Worm (Caenorhabditis elegans) whole organism, young adult: Measurements from ENCODE around the gene T21H3.1.

Experiments used
- B0035.1 ChIP-seq: sonication (generic microtip); optimal IDR thresholded peaks from 2 replicates; lab custom pipeline; 2016; ENCODE audit warnings: missing genetic modification characterization, mild to moderate bottlenecking, missing compliant biosample characterization, missing genotype, missing genetic modification reagents
- B0261.1 ChIP-seq: sonication (generic microtip); optimal IDR thresholded peaks from 2 replicates; lab custom pipeline; 2016; ENCODE audit warnings: mild to moderate bottlenecking, missing genetic modification characterization, moderate library complexity, missing compliant biosample characterization
- F22D6.2 ChIP-seq: sonication (generic microtip); optimal IDR thresholded peaks from 2 replicates; lab custom pipeline; 2016; ENCODE audit warnings: mild to moderate bottlenecking, missing genetic modification characterization, missing compliant biosample characterization
- F39B2.1 ChIP-seq: fragments of 200-800 bp; sonication (Bioruptor generic); IDR thresholded peaks from 2 replicates; pipeline ENCODE4 v1.3.6; 2022; ENCODE audit warnings: missing genetic modification reagents, missing genetic modification characterization, missing compliant biosample characterization
- F57C9.4 ChIP-seq: sonication (generic microtip); optimal IDR thresholded peaks from 2 replicates; lab custom pipeline; 2017; ENCODE audit warnings: mild to moderate bottlenecking, missing genetic modification characterization, missing compliant biosample characterization
- K11D2.4 ChIP-seq: fragments of 200-800 bp; sonication (Bioruptor generic); IDR thresholded peaks from 2 replicates; pipeline ENCODE4 v1.3.6; 2022; ENCODE audit warnings: missing genetic modification reagents, missing genetic modification characterization, missing compliant biosample characterization
- T07F8.4 ChIP-seq: sonication (generic microtip); optimal IDR thresholded peaks from 2 replicates; lab custom pipeline; 2016; ENCODE audit warnings: mild to moderate bottlenecking, missing genetic modification characterization, moderate library complexity, missing compliant biosample characterization
- Y53G8AR.9 ChIP-seq: fragments of 200-800 bp; sonication (Bioruptor generic); conservative IDR thresholded peaks from 2 replicates; pipeline ENCODE4 v1.3.6; 2022; ENCODE audit warnings: missing genetic modification reagents, missing genetic modification characterization, missing compliant biosample characterization
- Y56A3A.18 ChIP-seq: fragments of 200-800 bp; sonication (Bioruptor generic); IDR thresholded peaks from 2 replicates; pipeline ENCODE4 v1.3.6; 2022; ENCODE audit warnings: missing genetic modification reagents, missing genetic modification characterization, missing compliant biosample characterization
- Y67H2A.10 ChIP-seq: fragments of 200-800 bp; sonication (Bioruptor generic); conservative IDR thresholded peaks from 2 replicates; pipeline ENCODE4 v1.3.6; 2022; ENCODE audit warnings: missing genetic modification reagents, missing genetic modification characterization, missing compliant biosample characterization
- Y79H2A.3 ChIP-seq: fragments of 200-800 bp; sonication (Bioruptor generic); conservative IDR thresholded peaks from 2 replicates; pipeline ENCODE4 v1.3.6; 2022; ENCODE audit warnings: missing genetic modification reagents, missing genetic modification characterization, missing compliant biosample characterization
- ZK185.1 ChIP-seq: sonication (generic microtip); optimal IDR thresholded peaks from 2 replicates; lab custom pipeline; 2016; ENCODE audit warnings: mild to moderate bottlenecking, missing genetic modification characterization, missing compliant biosample characterization; ENCODE audit not compliant: poor library complexity, severe bottlenecking
- akir-1 ChIP-seq: fragments of 200-800 bp; sonication (Bioruptor generic); optimal IDR thresholded peaks from 2 replicates; lab custom pipeline; 2018; ENCODE audit warnings: mild to moderate bottlenecking, missing genetic modification characterization, moderate library complexity, missing compliant biosample characterization
- aptf-2 ChIP-seq: fragments of 200-800 bp; sonication (Bioruptor generic); conservative IDR thresholded peaks from 2 replicates; pipeline ENCODE4 v1.3.6; 2022; ENCODE audit warnings: missing genetic modification reagents, missing genetic modification characterization, missing compliant biosample characterization
- attf-3 ChIP-seq: fragments of 200-800 bp; sonication (Bioruptor generic); conservative IDR thresholded peaks from 2 replicates; pipeline ENCODE4 v1.3.6; 2022; ENCODE audit warnings: missing genetic modification reagents, missing genetic modification characterization, missing compliant biosample characterization
- attf-5 ChIP-seq: fragments of 200-800 bp; sonication (Bioruptor generic); optimal IDR thresholded peaks from 2 replicates; lab custom pipeline; 2018; ENCODE audit warnings: mild to moderate bottlenecking, missing genetic modification characterization, missing compliant biosample characterization
- bed-2 ChIP-seq: fragments of 200-800 bp; sonication (Bioruptor generic); IDR thresholded peaks from 2 replicates; pipeline ENCODE4 v1.3.6; 2022; ENCODE audit warnings: missing genetic modification reagents, missing genetic modification characterization, missing compliant biosample characterization
- ceh-100 ChIP-seq: fragments of 200-800 bp; sonication (Bioruptor generic); IDR thresholded peaks from 2 replicates; pipeline ENCODE4 v1.3.6; 2022; ENCODE audit warnings: missing genetic modification reagents, missing genetic modification characterization, missing compliant biosample characterization
- ceh-40 ChIP-seq: fragments of 200-800 bp; sonication (Bioruptor generic); IDR thresholded peaks from 2 replicates; pipeline ENCODE4 v1.3.6; 2022; ENCODE audit warnings: missing genetic modification characterization, missing compliant biosample characterization
- ceh-58 ChIP-seq: fragments of 200-800 bp; sonication (Bioruptor generic); IDR thresholded peaks from 2 replicates; pipeline ENCODE4 v1.3.6; 2022; ENCODE audit warnings: missing genetic modification characterization, missing compliant biosample characterization
- chd-7 ChIP-seq: sonication (generic microtip); optimal IDR thresholded peaks from 2 replicates; lab custom pipeline; 2016; ENCODE audit warnings: mild to moderate bottlenecking, missing genetic modification characterization, moderate library complexity, missing compliant biosample characterization
- efl-1 ChIP-seq: fragments of 150-350 bp; optimal IDR thresholded peaks from 2 replicates; lab custom pipeline; 2014; ENCODE audit warnings: missing biosample characterization, missing genetic modification reagents, missing genetic modification characterization
- egl-18 ChIP-seq: fragments of 200-800 bp; sonication (Bioruptor generic); IDR thresholded peaks from 2 replicates; pipeline ENCODE4 v1.3.6; 2022; ENCODE audit warnings: missing genetic modification reagents, missing genetic modification characterization, missing compliant biosample characterization
- ets-4 ChIP-seq: fragments of 200-800 bp; sonication (Bioruptor generic); optimal IDR thresholded peaks from 2 replicates; lab custom pipeline; 2018; ENCODE audit warnings: mild to moderate bottlenecking, missing genetic modification characterization, missing compliant biosample characterization
- hrde-1 ChIP-seq: sonication (generic microtip); optimal IDR thresholded peaks from 2 replicates; lab custom pipeline; 2016; ENCODE audit warnings: missing genetic modification characterization, mild to moderate bottlenecking, missing compliant biosample characterization, moderate library complexity, missing genotype, missing genetic modification reagents, borderline replicate concordance
- lag-1 ChIP-seq: fragments of 200-800 bp; sonication (Bioruptor generic); IDR thresholded peaks from 2 replicates; pipeline ENCODE4 v1.3.6; 2022; ENCODE audit warnings: missing genetic modification reagents, missing genetic modification characterization, missing compliant biosample characterization
- lin-35 ChIP-seq, 3 experiments: fragments of 150-350 bp in 2 of 3; sonication (generic microtip) in 1 of 3; optimal IDR thresholded peaks; 2 replicates each; lab custom pipeline; 2014 to 2018; ENCODE audit warnings: missing biosample characterization in 3 of 3, missing genetic modification characterization in 3 of 3, missing genetic modification reagents in 3 of 3
- lin-54 ChIP-seq: fragments of 200-800 bp; sonication (Bioruptor generic); optimal IDR thresholded peaks from 2 replicates; lab custom pipeline; 2018; ENCODE audit warnings: mild to moderate bottlenecking, missing genetic modification characterization, missing compliant biosample characterization
- lsl-1 ChIP-seq: fragments of 200-800 bp; sonication (Bioruptor generic); optimal IDR thresholded peaks from 2 replicates; lab custom pipeline; 2018; ENCODE audit warnings: mild to moderate bottlenecking, missing genetic modification characterization, moderate library complexity, missing compliant biosample characterization
- madf-3 ChIP-seq: fragments of 200-800 bp; sonication (Bioruptor generic); IDR thresholded peaks from 2 replicates; pipeline ENCODE4 v1.3.6; 2022; ENCODE audit warnings: missing genetic modification reagents, missing genetic modification characterization, missing compliant biosample characterization
- madf-8 ChIP-seq: fragments of 200-800 bp; sonication (Bioruptor generic); conservative IDR thresholded peaks from 2 replicates; pipeline ENCODE4 v1.3.6; 2022; ENCODE audit warnings: missing genetic modification reagents, missing genetic modification characterization, missing compliant biosample characterization
- mel-28 ChIP-seq: sonication (generic microtip); optimal IDR thresholded peaks from 2 replicates; lab custom pipeline; 2016; ENCODE audit warnings: borderline replicate concordance, mild to moderate bottlenecking, missing genetic modification characterization, missing compliant biosample characterization
- mes-4 ChIP-seq: sonication (generic microtip); optimal IDR thresholded peaks from 2 replicates; lab custom pipeline; 2016; ENCODE audit warnings: missing genotype, missing genetic modification characterization, missing compliant biosample characterization
- mxl-1 ChIP-seq: sonication (generic microtip); optimal IDR thresholded peaks from 2 replicates; lab custom pipeline; 2016; ENCODE audit warnings: missing genetic modification characterization, missing compliant biosample characterization
- nhr-179 ChIP-seq: sonication (generic microtip); optimal IDR thresholded peaks from 2 replicates; lab custom pipeline; 2016; ENCODE audit warnings: mild to moderate bottlenecking, missing genetic modification characterization, missing compliant biosample characterization
- nhr-90 ChIP-seq: sonication (generic microtip); optimal IDR thresholded peaks from 2 replicates; lab custom pipeline; 2016; ENCODE audit warnings: missing genotype, mild to moderate bottlenecking, missing genetic modification characterization, missing compliant biosample characterization
- sdz-38 ChIP-seq: sonication (generic microtip); optimal IDR thresholded peaks from 2 replicates; lab custom pipeline; 2016; ENCODE audit warnings: missing genotype, missing genetic modification characterization, missing compliant biosample characterization
- sea-2 ChIP-seq: fragments of 200-800 bp; sonication (Bioruptor generic); IDR thresholded peaks from 2 replicates; pipeline ENCODE4 v1.3.6; 2022; ENCODE audit warnings: missing genetic modification characterization, missing compliant biosample characterization
- snpc-1.1 ChIP-seq: sonication (generic microtip); optimal IDR thresholded peaks from 2 replicates; lab custom pipeline; 2017; ENCODE audit warnings: missing genetic modification characterization, mild to moderate bottlenecking, missing compliant biosample characterization, antibody characterized with exemption, moderate library complexity, missing genotype, missing genetic modification reagents; ENCODE audit not compliant: insufficient read depth
- snpc-3.4 ChIP-seq: sonication (generic microtip); optimal IDR thresholded peaks from 2 replicates; lab custom pipeline; 2017; ENCODE audit warnings: missing genetic modification characterization, mild to moderate bottlenecking, missing compliant biosample characterization, antibody characterized with exemption, moderate library complexity, missing genotype, missing genetic modification reagents
- somi-1 ChIP-seq: fragments of 200-800 bp; sonication (Bioruptor generic); optimal IDR thresholded peaks from 2 replicates; lab custom pipeline; 2018; ENCODE audit warnings: mild to moderate bottlenecking, missing genetic modification characterization, missing compliant biosample characterization
- sptf-2 ChIP-seq: fragments of 200-800 bp; sonication (Bioruptor generic); optimal IDR thresholded peaks from 2 replicates; lab custom pipeline; 2018; ENCODE audit warnings: mild to moderate bottlenecking, missing genetic modification characterization, missing compliant biosample characterization
- xnd-1 ChIP-seq: sonication (generic microtip); optimal IDR thresholded peaks from 2 replicates; lab custom pipeline; 2016; ENCODE audit warnings: missing genotype, missing genetic modification reagents, missing genetic modification characterization, missing compliant biosample characterization
- zfh-2 ChIP-seq: fragments of 200-800 bp; sonication (Bioruptor generic); conservative IDR thresholded peaks from 2 replicates; pipeline ENCODE4 v1.3.6; 2022; ENCODE audit warnings: missing genetic modification reagents, missing genetic modification characterization, missing compliant biosample characterization
- ztf-25 ChIP-seq: fragments of 200-800 bp; sonication (Bioruptor generic); IDR thresholded peaks from 2 replicates; pipeline ENCODE4 v1.3.6; 2022; ENCODE audit warnings: missing genetic modification reagents, missing genetic modification characterization, missing compliant biosample characterization

T21H3.1 gene

ce11 chrV:1152736-1153135 lies 23.8 kb upstream of the T21H3.1 start (continued):
- TF ChIP-seq K11D2.4 (no peak), snpc-3.4 (tag; lab: Kevin White, UChicago) (peak; percentile 71), Y79H2A.3 (GFP tag; lab: Robert Waterston, UW) (no peak), F39B2.1 (GFP tag; lab: Robert Waterston, UW) (no peak), ceh-58 (GFP tag; lab: Robert Waterston, UW) (no peak), egl-18 (GFP tag; lab: Robert Waterston, UW) (no peak), F22D6.2 (tag; lab: Kevin White, UChicago) (no peak), B0261.1 (tag; lab: Kevin White, UChicago) (no peak), sea-2 (no peak), attf-5 (no peak), zfh-2 (GFP tag; lab: Robert Waterston, UW) (no peak), sdz-38 (no peak), madf-8 (GFP tag; lab: Robert Waterston, UW) (peak; percentile 92), lin-54 (GFP tag; lab: Kevin White, UChicago) (peak; percentile 76), nhr-179 (tag; lab: Kevin White, UChicago) (no peak), lag-1 (GFP tag; lab: Robert Waterston, UW) (no peak), mxl-1 (tag; lab: Kevin White, UChicago) (no peak), lin-35 (GFP tag; optimal IDR thresholded peaks at IDR 0.05; lab: Kevin White, UChicago) (peak in 1 of 3 experiments; percentile 10), hrde-1 (tag; lab: Kevin White, UChicago) (no peak), Y53G8AR.9 (peak; percentile 75), somi-1 (GFP tag; lab: Kevin White, UChicago) (no peak), madf-3 (GFP tag; lab: Robert Waterston, UW) (peak; percentile 29; the same call in 1 of the 2 replicates), bed-2 (GFP tag; lab: Robert Waterston, UW) (no peak), lsl-1 (peak; percentile 94), F57C9.4 (tag; lab: Kevin White, UChicago) (no peak), akir-1 (GFP tag; lab: Kevin White, UChicago) (no peak), ztf-25 (GFP tag; lab: Robert Waterston, UW) (no peak)
- TF ChIP-seq, all 124 proteins: peak for 31

ce11 chrV:1153387-1153786 lies 23.1 kb upstream of the T21H3.1 start:
- 0 out of 2 replicates have a peak, but pooled peaks have one; percentile 17 for TF ChIP-seq Y56A3A.18 (GFP tag; lab: Robert Waterston, UW)
- 0 out of 2 replicates have a peak, but pooled peaks have one; percentile 32 for TF ChIP-seq egl-18 (GFP tag; lab: Robert Waterston, UW)
- no peak for TF ChIP-seq chd-7 (tag; lab: Kevin White, UChicago)

- peak; percentile 67 for TF ChIP-seq chd-7 (tag; lab: Kevin White, UChicago)
- TF ChIP-seq aptf-2 = no peak
- no peak for TF ChIP-seq Y67H2A.10 (GFP tag; lab: Robert Waterston, UW)
- TF ChIP-seq ceh-58 (GFP tag; lab: Robert Waterston, UW) = no peak
- no peak for TF ChIP-seq mes-4
- no peak for TF ChIP-seq T07F8.4 (tag; lab: Kevin White, UChicago)
- TF ChIP-seq mxl-1 (tag; lab: Kevin White, UChicago) = no peak
- TF ChIP-seq xnd-1 = no peak
- peak; percentile 27 for TF ChIP-seq nhr-90 (tag; lab: Kevin White, UChicago)
- TF ChIP-seq snpc-1.1 = no peak
- no peak for TF ChIP-seq efl-1 (GFP tag; lab: Kevin White, UChicago)
- TF ChIP-seq mel-28 (tag; lab: Kevin White, UChicago) = no peak
- TF ChIP-seq ets-4 (GFP tag; lab: Kevin White, UChicago) = peak; percentile 46
- no peak for TF ChIP-seq ceh-100
- TF ChIP-seq ceh-40 (GFP tag; lab: Robert Waterston, UW) = no peak
- TF ChIP-seq lin-35 (GFP tag; optimal IDR thresholded peaks at IDR 0.05; lab: Kevin White, UChicago) = no peak
- no peak for TF ChIP-seq B0035.1 (tag; lab: Kevin White, UChicago)
- no peak for TF ChIP-seq K11D2.4
- TF ChIP-seq ztf-25 (GFP tag; lab: Robert Waterston, UW) = 0 out of 2 replicates have a peak, but pooled peaks have one; percentile 48
- no peak for TF ChIP-seq bed-2 (GFP tag; lab: Robert Waterston, UW)
- no peak for TF ChIP-seq sptf-2 (GFP tag; lab: Kevin White, UChicago)
- TF ChIP-seq ZK185.1 (tag; lab: Kevin White, UChicago) = no peak
- no peak for TF ChIP-seq attf-3
These were observed 22.6 kb upstream of the T21H3.1 start for ce11 chrV:1153925-1154324.
